Worm (Caenorhabditis elegans) whole organism, L4 larva: Measurements from ENCODE around the gene Y58A7A.4.

ENCODE experiments used
- T20F7.1 ChIP-seq: fragments of 200-800 bp; sonication (Bioruptor generic); optimal IDR thresholded peaks from 2 replicates; lab custom pipeline; 2018; ENCODE audit warnings: mild to moderate bottlenecking, missing genetic modification characterization, missing compliant biosample characterization
- ZK546.5 ChIP-seq, 2 experiments: sonication (generic microtip); optimal IDR thresholded peaks; 2 replicates each; lab custom pipeline; 2017; ENCODE audit warnings: missing biosample characterization in 2 of 2, missing genetic modification characterization in 2 of 2
- ceh-20 ChIP-seq: fragments of 200-800 bp; sonication (Bioruptor generic); IDR thresholded peaks from 2 replicates; pipeline ENCODE4 v1.3.6; 2022; ENCODE audit warnings: missing genetic modification reagents, missing genetic modification characterization, missing compliant biosample characterization
- ceh-82 ChIP-seq: sonication (generic microtip); optimal IDR thresholded peaks from 2 replicates; lab custom pipeline; 2017; ENCODE audit warnings: missing biosample characterization, missing genetic modification characterization
- ces-1 ChIP-seq: fragments of 150-350 bp; sonication (generic microtip); optimal IDR thresholded peaks from 4 replicates; lab custom pipeline; 2014; ENCODE audit warnings: missing biosample characterization, missing genetic modification reagents, missing genetic modification characterization
- daf-19 ChIP-seq: fragments of 200-800 bp; sonication (Bioruptor generic); conservative IDR thresholded peaks from 2 replicates; pipeline ENCODE4 v1.3.6; 2022; ENCODE audit warnings: missing genetic modification characterization, missing compliant biosample characterization
- egl-27 ChIP-seq: sonication (generic microtip); optimal IDR thresholded peaks from 3 replicates; lab custom pipeline; 2017; ENCODE audit warnings: missing biosample characterization, missing genetic modification reagents, missing genetic modification characterization
- hlh-11 ChIP-seq: fragments of 200-800 bp; sonication (Bioruptor generic); optimal IDR thresholded peaks from 2 replicates; lab custom pipeline; 2018; ENCODE audit warnings: mild to moderate bottlenecking, missing genetic modification characterization, missing compliant biosample characterization
- nhr-76 ChIP-seq: fragments of 150-350 bp; optimal IDR thresholded peaks from 2 replicates; lab custom pipeline; 2014; ENCODE audit warnings: missing biosample characterization, missing genetic modification characterization
- pha-4 ChIP-seq, 2 experiments: fragments of 150-350 bp in 1 of 2; fragments of 200-800 bp in 1 of 2; sonication (Bioruptor generic) in 1 of 2; IDR thresholded peaks in 1 of 2; optimal IDR thresholded peaks in 1 of 2; 2 replicates each; pipeline versions ENCODE4 v1.3.6 to Lab custom; 2014 to 2022; ENCODE audit warnings: missing genetic modification characterization in 2 of 2, missing genetic modification reagents in 2 of 2, missing biosample characterization in 1 of 2, missing compliant biosample characterization in 1 of 2
- snpc-4 ChIP-seq: fragments of 150-350 bp; optimal IDR thresholded peaks from 2 replicates; lab custom pipeline; 2014; ENCODE audit warnings: missing biosample characterization, missing genetic modification characterization
- unc-130 ChIP-seq: sonication (generic microtip); optimal IDR thresholded peaks from 2 replicates; lab custom pipeline; 2016; ENCODE audit warnings: missing genetic modification reagents, missing genetic modification characterization, missing compliant biosample characterization
- unc-62 ChIP-seq, 3 experiments: fragments of 150-350 bp in 1 of 3; sonication (generic microtip); optimal IDR thresholded peaks in 2 of 3; peaks in 1 of 3; 1 replicate in 1 of 3; 2 replicates in 2 of 3; lab custom pipeline; 2014 to 2017; ENCODE audit warnings: missing biosample characterization in 3 of 3, missing genetic modification characterization in 3 of 3, missing genetic modification reagents in 3 of 3, missing genotype in 1 of 3
- ztf-11 ChIP-seq: fragments of 150-350 bp; optimal IDR thresholded peaks from 2 replicates; lab custom pipeline; 2014; ENCODE audit warnings: missing biosample characterization, missing genetic modification characterization

ce11 chrV:5040925-5041324 lies 43.9 kb downstream of the Y58A7A.4 start, which contains the start of gene K11D12.8:
- TF ChIP-seq ceh-82 (tag; lab: Kevin White, UChicago) (no peak), ztf-11 (tag; lab: Kevin White, UChicago) (no peak), unc-130 (GFP tag; lab: Kevin White, UChicago) (no peak), ceh-20 (GFP tag; lab: Robert Waterston, UW) (no peak), hlh-11 (tag; lab: Kevin White, UChicago) (no peak), nhr-76 (tag; lab: Kevin White, UChicago) (no peak), egl-27 (tag; lab: Kevin White, UChicago) (no peak), daf-19 (no peak), unc-62 (GFP tag; optimal IDR thresholded peaks at IDR 0.05 in 1 of 2; lab: Kevin White, UChicago) (peak in 1 of 2 experiments; percentile 77), unc-62 (tag; optimal IDR thresholded peaks at IDR 0.05; lab: Kevin White, UChicago) (no peak), pha-4 (GFP tag; IDR thresholded peaks at IDR 0.05; lab: Robert Waterston, UW) (no peak), pha-4 (tag; optimal IDR thresholded peaks at IDR 0.05; lab: Kevin White, UChicago) (no peak), ces-1 (GFP tag; lab: Kevin White, UChicago) (no peak), snpc-4 (tag; lab: Kevin White, UChicago) (no peak), ZK546.5 (tag; optimal IDR thresholded peaks at IDR 0.05; lab: Kevin White, UChicago) (no peak), T20F7.1 (GFP tag; lab: Kevin White, UChicago) (no peak)
